Worm (Caenorhabditis elegans) whole organism, young adult: ENCODE data around the gene nlp-43.

Source experiments
- D2030.7 ChIP-seq: fragments of 200-800 bp; sonication (Bioruptor generic); IDR thresholded peaks from 2 replicates; pipeline ENCODE4 v1.3.6; 2022; ENCODE audit warnings: missing genetic modification reagents, missing genetic modification characterization, missing compliant biosample characterization
- atf-7 ChIP-seq: sonication (generic microtip); optimal IDR thresholded peaks from 2 replicates; lab custom pipeline; 2017; ENCODE audit warnings: mild to moderate bottlenecking, missing genetic modification characterization, missing compliant biosample characterization
- egrh-3 ChIP-seq: fragments of 200-800 bp; sonication (Bioruptor generic); IDR thresholded peaks from 2 replicates; pipeline ENCODE4 v1.3.6; 2022; ENCODE audit warnings: missing genetic modification reagents, missing genetic modification characterization, missing compliant biosample characterization
- nfya-1 ChIP-seq: sonication (generic microtip); optimal IDR thresholded peaks from 2 replicates; lab custom pipeline; 2017; ENCODE audit warnings: antibody characterized with exemption, missing compliant biosample characterization, missing genetic modification characterization, borderline replicate concordance; ENCODE audit not compliant: insufficient read depth
- unc-130 ChIP-seq: sonication (generic microtip); optimal IDR thresholded peaks from 2 replicates; lab custom pipeline; 2016; ENCODE audit warnings: missing genetic modification reagents, missing genetic modification characterization, missing compliant biosample characterization

DNA sequence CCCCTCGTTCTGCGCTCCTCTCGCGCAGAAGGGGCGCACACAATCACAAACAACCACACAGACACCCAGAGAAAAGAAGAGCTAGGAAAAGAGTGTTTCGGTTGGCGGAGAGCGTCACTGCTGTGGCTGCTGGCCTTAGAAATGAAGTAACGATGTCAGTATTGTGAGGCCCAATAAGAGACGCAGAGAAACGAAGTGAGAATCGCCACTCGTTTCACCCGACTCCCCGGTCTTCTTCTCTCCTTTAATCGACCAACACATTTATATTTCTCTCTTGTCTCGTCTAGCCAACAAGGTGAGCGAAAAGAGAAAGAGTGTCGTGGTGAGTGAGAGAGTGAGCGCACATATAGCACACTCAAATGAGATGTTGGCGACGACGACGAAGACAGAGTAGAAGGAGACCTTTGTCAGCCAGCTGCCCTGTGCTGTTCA is 28.3 kb upstream of the nlp-43 start:
- TF ChIP-seq D2030.7 (GFP tag; lab: Robert Waterston, UW) = no peak
- TF ChIP-seq nfya-1 (tag; lab: Kevin White, UChicago) = no peak
- peak; percentile 48 for TF ChIP-seq egrh-3 (GFP tag; lab: Robert Waterston, UW)
- no peak for TF ChIP-seq atf-7
- no peak for TF ChIP-seq unc-130 (GFP tag; lab: Kevin White, UChicago)
